Worm (Caenorhabditis elegans): ENCODE data around the gene umps-1.

- TF ChIP-seq dao-5 (tag; optimal IDR thresholded peaks at IDR 0.05) (no peak), him-1 (tag; optimal IDR thresholded peaks at IDR 0.05) (no peak)
These were observed 26.2 kb downstream of the umps-1 start for ce11 chrIII:10331232-10331631.

Measured in whole organism, L4/young adult.